Worm (Caenorhabditis elegans): ENCODE results near the gene his-41.

Gene his-41

ce11 chrV:9506931-9507330, 38.4 kb upstream of the his-41 start:
- TF ChIP-seq elt-2 (tag; optimal IDR thresholded peaks at IDR 0.05) (peak; percentile 82), lin-39 (tag; optimal IDR thresholded peaks at IDR 0.05) (no peak), nhr-11 (tag; optimal IDR thresholded peaks at IDR 0.05) (no peak), pha-4 (tag; optimal IDR thresholded peaks at IDR 0.05) (no peak), pqm-1 (tag; optimal IDR thresholded peaks at IDR 0.05) (peak; percentile 80)

ce11 chrV:9507742-9508141, 37.6 kb upstream of the his-41 start, which contains the start of gene acs-14:
acs-14 (plus strand) TSS chrV:9508132.
- TF ChIP-seq fkh-2 (tag; optimal IDR thresholded peaks at IDR 0.05): no peak
- no peak for TF ChIP-seq pqm-1 (tag; optimal IDR thresholded peaks at IDR 0.05)
- peak; percentile 1 for TF ChIP-seq pha-4 (tag; optimal IDR thresholded peaks at IDR 0.05)
- no peak for TF ChIP-seq lsy-12 (tag; optimal IDR thresholded peaks at IDR 0.05)
- TF ChIP-seq elt-2 (tag; optimal IDR thresholded peaks at IDR 0.05): peak; percentile 67
- no peak for TF ChIP-seq nhr-67 (tag; optimal IDR thresholded peaks at IDR 0.05)
- TF ChIP-seq fos-1 (tag; optimal IDR thresholded peaks at IDR 0.05): no peak
- TF ChIP-seq ztf-4 (tag; optimal IDR thresholded peaks at IDR 0.05): no peak
- TF ChIP-seq lin-15B (tag; optimal IDR thresholded peaks at IDR 0.05): no peak
- TF ChIP-seq fkh-10 (GFP tag; optimal IDR thresholded peaks at IDR 0.05): no peak
- TF ChIP-seq jun-1 (tag; optimal IDR thresholded peaks at IDR 0.05): no peak
- no peak for TF ChIP-seq R02D3.7 (tag; optimal IDR thresholded peaks at IDR 0.05)
- TF ChIP-seq nhr-25 (tag; optimal IDR thresholded peaks at IDR 0.05): no peak
- TF ChIP-seq zag-1 (tag; optimal IDR thresholded peaks at IDR 0.05): no peak

ce11 chrV:9509597-9509996, 35.7 kb upstream of the his-41 start:
- TF ChIP-seq nhr-43 (tag; optimal IDR thresholded peaks at IDR 0.05; ENCODE audit: poor library complexity, severe bottlenecking) (no peak), pha-4 (tag; optimal IDR thresholded peaks at IDR 0.05) (no peak), aly-2 (tag; optimal IDR thresholded peaks at IDR 0.05) (no peak), nhr-76 (tag; optimal IDR thresholded peaks at IDR 0.05) (no peak), egl-5 (tag; optimal IDR thresholded peaks at IDR 0.05) (no peak), ceh-9 (tag; optimal IDR thresholded peaks at IDR 0.05) (no peak), tbx-2 (tag; optimal IDR thresholded peaks at IDR 0.05) (no peak), fkh-10 (GFP tag; optimal IDR thresholded peaks at IDR 0.05) (no peak), lin-39 (tag; optimal IDR thresholded peaks at IDR 0.05) (no peak), daf-12 (tag; optimal IDR thresholded peaks at IDR 0.05) (no peak), nhr-237 (tag; optimal IDR thresholded peaks at IDR 0.05) (no peak), elt-2 (tag; optimal IDR thresholded peaks at IDR 0.05) (no peak), elt-3 (tag; optimal IDR thresholded peaks at IDR 0.05) (no peak), nhr-77 (tag; optimal IDR thresholded peaks at IDR 0.05) (no peak)

DNA sequence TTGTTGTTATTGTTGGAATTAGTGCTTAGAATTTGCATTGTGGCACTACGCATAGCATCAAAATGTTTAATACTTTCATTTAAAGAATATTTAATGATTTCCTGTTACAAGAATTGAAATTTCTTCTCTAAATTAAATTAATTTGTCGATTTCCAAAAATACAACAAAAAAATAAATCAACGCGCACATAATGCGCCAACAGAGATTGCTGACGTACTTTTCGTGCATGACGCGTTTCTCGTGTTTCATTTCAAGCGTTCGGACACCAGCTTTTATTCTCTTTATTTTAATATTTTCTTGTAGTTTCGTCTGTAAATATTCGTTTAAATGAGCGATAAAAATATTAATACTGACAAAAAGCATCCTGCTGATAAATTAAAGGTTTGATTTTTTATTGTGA, 31.7 kb upstream of the his-41 start, which contains the start of gene eif-2Bdelta:
Gene eif-2Bdelta (plus strand): TSS at position 235 of the 400 bp plus-strand sequence.
- TF ChIP-seq nhr-28 (tag; optimal IDR thresholded peaks at IDR 0.05) (no peak), unc-39 (tag; optimal IDR thresholded peaks at IDR 0.05) (no peak), daf-12 (tag; optimal IDR thresholded peaks at IDR 0.05) (no peak), nhr-77 (tag; optimal IDR thresholded peaks at IDR 0.05) (no peak), ztf-4 (tag; optimal IDR thresholded peaks at IDR 0.05) (no peak), fkh-10 (GFP tag; optimal IDR thresholded peaks at IDR 0.05) (peak; percentile 23), egl-5 (tag; optimal IDR thresholded peaks at IDR 0.05) (no peak), ZK546.5 (tag; optimal IDR thresholded peaks at IDR 0.05) (no peak), eor-1 (tag; optimal IDR thresholded peaks at IDR 0.05) (no peak), ceh-28 (tag; optimal IDR thresholded peaks at IDR 0.05) (no peak), zag-1 (tag; optimal IDR thresholded peaks at IDR 0.05) (no peak), nhr-43 (tag; optimal IDR thresholded peaks at IDR 0.05; ENCODE audit: poor library complexity, severe bottlenecking) (no peak), egl-27 (tag; optimal IDR thresholded peaks at IDR 0.05) (no peak), ceh-16 (tag; optimal IDR thresholded peaks at IDR 0.05) (no peak), R02D3.7 (tag; optimal IDR thresholded peaks at IDR 0.05) (no peak), pqm-1 (tag; optimal IDR thresholded peaks at IDR 0.05) (no peak), ztf-11 (tag; optimal IDR thresholded peaks at IDR 0.05) (no peak), pha-4 (tag; optimal IDR thresholded peaks at IDR 0.05) (peak; percentile 73), elt-1 (tag; optimal IDR thresholded peaks at IDR 0.05) (no peak), nfya-1 (tag; optimal IDR thresholded peaks at IDR 0.05; ENCODE audit: insufficient read depth) (peak; percentile 45), unc-62 (GFP tag; optimal IDR thresholded peaks at IDR 0.05) (no peak), jun-1 (tag; optimal IDR thresholded peaks at IDR 0.05) (peak; percentile 14), lsy-12 (tag; optimal IDR thresholded peaks at IDR 0.05) (no peak), hmg-11 (tag; optimal IDR thresholded peaks at IDR 0.05) (peak; percentile 28), mdl-1 (tag; optimal IDR thresholded peaks at IDR 0.05) (no peak), lin-39 (tag; optimal IDR thresholded peaks at IDR 0.05) (no peak), elt-3 (tag; optimal IDR thresholded peaks at IDR 0.05) (no peak), nhr-25 (tag; optimal IDR thresholded peaks at IDR 0.05) (no peak), aly-2 (tag; optimal IDR thresholded peaks at IDR 0.05) (no peak), nhr-67 (tag; optimal IDR thresholded peaks at IDR 0.05) (no peak), skn-1 (tag; optimal IDR thresholded peaks at IDR 0.05) (no peak), fos-1 (tag; optimal IDR thresholded peaks at IDR 0.05) (no peak), sea-2 (GFP tag; optimal IDR thresholded peaks at IDR 0.05) (no peak), snpc-4 (tag; optimal IDR thresholded peaks at IDR 0.05) (peak; percentile 46), nhr-76 (tag; optimal IDR thresholded peaks at IDR 0.05) (no peak), nhr-23 (tag; optimal IDR thresholded peaks at IDR 0.05) (peak; percentile 20), tbx-2 (tag; optimal IDR thresholded peaks at IDR 0.05) (no peak), elt-2 (tag; optimal IDR thresholded peaks at IDR 0.05) (peak; percentile 7), nhr-12 (tag; optimal IDR thresholded peaks at IDR 0.05) (no peak), lin-15B (tag; optimal IDR thresholded peaks at IDR 0.05) (peak; percentile 30)

Measured in whole organism, L3 larva.